Fruit fly (Drosophila melanogaster) whole organism, embryonic: ENCODE data around the gene Hpd.

Source experiments
- Atf3 ChIP-seq: fragments of 200-800 bp; sonication (Bioruptor generic); optimal IDR thresholded peaks from 3 replicates; lab custom pipeline; 2016; ENCODE audit warnings: missing biosample characterization, missing genetic modification characterization
- Blimp-1 ChIP-seq: fragments of 200-800 bp; sonication (Bioruptor generic); optimal IDR thresholded peaks from 3 replicates; lab custom pipeline; 2018; ENCODE audit warnings: missing biosample characterization, missing genetic modification characterization, mild to moderate bottlenecking, moderate library complexity, missing genetic modification reagents
- C15 ChIP-seq: fragments of 200-800 bp; sonication (Bioruptor generic); IDR thresholded peaks from 3 replicates; pipeline ENCODE4 v1.3.6; 2022; ENCODE audit warnings: missing biosample characterization, missing genetic modification characterization
- CG10267 ChIP-seq: fragments of 200-800 bp; sonication (Bioruptor generic); optimal IDR thresholded peaks from 2 replicates; lab custom pipeline; 2018; ENCODE audit warnings: missing biosample characterization, mild to moderate bottlenecking, missing genetic modification characterization, moderate library complexity
- CG11247 ChIP-seq: fragments of 200-800 bp; sonication (Bioruptor generic); IDR thresholded peaks from 2 replicates; pipeline ENCODE4 v1.3.6; 2022; ENCODE audit warnings: missing biosample characterization, missing genetic modification characterization
- CG11504 ChIP-seq: fragments of 200-800 bp; sonication (Bioruptor generic); optimal IDR thresholded peaks from 3 replicates; lab custom pipeline; 2019; ENCODE audit warnings: missing biosample characterization, mild to moderate bottlenecking, missing genetic modification characterization, moderate library complexity
- CG14441 ChIP-seq: fragments of 200-800 bp; sonication (Bioruptor generic); IDR thresholded peaks from 2 replicates; pipeline ENCODE4 v1.3.6; 2022; ENCODE audit warnings: missing biosample characterization, missing genetic modification characterization
- CG14667 ChIP-seq: fragments of 200-800 bp; sonication (Bioruptor generic); IDR thresholded peaks from 2 replicates; pipeline ENCODE4 v1.3.6; 2022; ENCODE audit warnings: missing biosample characterization, missing genetic modification characterization
- CG14710 ChIP-seq: fragments of 200-800 bp; sonication (Bioruptor generic); optimal IDR thresholded peaks from 3 replicates; lab custom pipeline; 2019; ENCODE audit warnings: missing biosample characterization, mild to moderate bottlenecking, missing genetic modification characterization, moderate library complexity
- CG15514 ChIP-seq: fragments of 200-800 bp; sonication (Bioruptor generic); optimal IDR thresholded peaks from 3 replicates; lab custom pipeline; 2017; ENCODE audit warnings: missing biosample characterization, missing genetic modification characterization, mild to moderate bottlenecking, moderate library complexity, missing genetic modification reagents
- CG1602 ChIP-seq: fragments of 200-800 bp; sonication (Bioruptor generic); optimal IDR thresholded peaks from 3 replicates; lab custom pipeline; 2016; ENCODE audit warnings: missing biosample characterization, missing genetic modification characterization
- CG1603 ChIP-seq: fragments of 200-800 bp; sonication (Bioruptor generic); optimal IDR thresholded peaks from 2 replicates; lab custom pipeline; 2019; ENCODE audit warnings: missing biosample characterization, mild to moderate bottlenecking, missing genetic modification characterization, moderate library complexity
- CG2120 ChIP-seq: fragments of 200-800 bp; sonication (Bioruptor generic); optimal IDR thresholded peaks from 3 replicates; lab custom pipeline; 2016; ENCODE audit warnings: missing biosample characterization, missing genetic modification characterization
- CG2712 ChIP-seq: fragments of 200-800 bp; optimal IDR thresholded peaks from 3 replicates; lab custom pipeline; 2019; ENCODE audit warnings: missing biosample characterization, mild to moderate bottlenecking, missing genetic modification characterization, moderate library complexity
- CG4360 ChIP-seq: fragments of 200-800 bp; sonication (Bioruptor generic); IDR thresholded peaks from 2 replicates; pipeline ENCODE4 v1.3.6; 2022; ENCODE audit warnings: missing biosample characterization, missing genetic modification characterization
- CG4617 ChIP-seq: fragments of 200-800 bp; sonication (Bioruptor generic); optimal IDR thresholded peaks from 3 replicates; lab custom pipeline; 2016; ENCODE audit warnings: missing biosample characterization, missing genetic modification characterization, borderline replicate concordance
- CG4854 ChIP-seq: fragments of 200-800 bp; sonication (Bioruptor generic); optimal IDR thresholded peaks from 2 replicates; lab custom pipeline; 2016; ENCODE audit warnings: missing biosample characterization, missing genetic modification characterization, inconsistent platforms
- CG5245 ChIP-seq: fragments of 200-800 bp; sonication (Bioruptor generic); optimal IDR thresholded peaks from 3 replicates; lab custom pipeline; 2016; ENCODE audit warnings: missing biosample characterization, missing genetic modification characterization
- CG6683 ChIP-seq: fragments of 200-800 bp; sonication (Bioruptor generic); optimal IDR thresholded peaks from 2 replicates; lab custom pipeline; 2017; ENCODE audit warnings: missing biosample characterization, mild to moderate bottlenecking, missing genetic modification characterization, missing genetic modification reagents
- CG6689 ChIP-seq: fragments of 200-800 bp; sonication (Bioruptor generic); IDR thresholded peaks from 2 replicates; pipeline ENCODE4 v1.3.6; 2022; ENCODE audit warnings: missing biosample characterization, missing genetic modification characterization
- CG7928 ChIP-seq: fragments of 200-800 bp; sonication (Bioruptor generic); optimal IDR thresholded peaks from 2 replicates; lab custom pipeline; 2017; ENCODE audit warnings: missing biosample characterization, mild to moderate bottlenecking, missing genetic modification characterization
- CG8089 ChIP-seq: fragments of 200-800 bp; sonication (Bioruptor generic); optimal IDR thresholded peaks from 3 replicates; lab custom pipeline; 2016; ENCODE audit warnings: missing biosample characterization, missing genetic modification characterization
- CG9215 ChIP-seq: fragments of 200-800 bp; sonication (Bioruptor generic); IDR thresholded peaks from 2 replicates; pipeline ENCODE4 v1.3.6; 2022; ENCODE audit warnings: missing biosample characterization, missing genetic modification characterization
- CG9797 ChIP-seq: fragments of 200-800 bp; sonication (Bioruptor generic); optimal IDR thresholded peaks from 3 replicates; lab custom pipeline; 2018; ENCODE audit warnings: missing biosample characterization, mild to moderate bottlenecking, missing genetic modification characterization
- Chrac-16 ChIP-seq: fragments of 200-800 bp; sonication (Bioruptor generic); optimal IDR thresholded peaks from 3 replicates; lab custom pipeline; 2016; ENCODE audit warnings: missing biosample characterization, missing genetic modification characterization
- D19A ChIP-seq: fragments of 200-800 bp; optimal IDR thresholded peaks from 3 replicates; lab custom pipeline; 2019; ENCODE audit warnings: missing biosample characterization, mild to moderate bottlenecking, missing genetic modification characterization, moderate library complexity
- Doc2 ChIP-seq: fragments of 200-800 bp; sonication (Bioruptor generic); IDR thresholded peaks from 2 replicates; pipeline ENCODE4 v1.3.6; 2022; ENCODE audit warnings: missing biosample characterization, missing genetic modification characterization
- Hand ChIP-seq: fragments of 200-800 bp; sonication (Bioruptor generic); optimal IDR thresholded peaks from 2 replicates; lab custom pipeline; 2017; ENCODE audit warnings: mild to moderate bottlenecking, missing biosample characterization, missing genetic modification reagents, missing genetic modification characterization
- MTF-1 ChIP-seq: fragments of 200-800 bp; sonication (Bioruptor generic); optimal IDR thresholded peaks from 2 replicates; lab custom pipeline; 2018; ENCODE audit warnings: missing biosample characterization, mild to moderate bottlenecking, missing genetic modification characterization, borderline replicate concordance
- Nf-YA ChIP-seq: fragments of 200-800 bp; sonication (Bioruptor generic); IDR thresholded peaks from 2 replicates; pipeline ENCODE4 v1.3.6; 2022; ENCODE audit warnings: missing biosample characterization, missing genetic modification characterization
- Nf-YC ChIP-seq: fragments of 200-800 bp; optimal IDR thresholded peaks from 3 replicates; lab custom pipeline; 2019; ENCODE audit warnings: missing biosample characterization, mild to moderate bottlenecking, missing genetic modification characterization, moderate library complexity
- Oli ChIP-seq: fragments of 200-800 bp; sonication (Bioruptor generic); optimal IDR thresholded peaks from 2 replicates; lab custom pipeline; 2018; ENCODE audit warnings: missing biosample characterization, mild to moderate bottlenecking, missing genetic modification characterization, moderate library complexity
- Xrp1 ChIP-seq: fragments of 200-800 bp; sonication (Bioruptor generic); IDR thresholded peaks from 2 replicates; pipeline ENCODE4 v1.3.6; 2022; ENCODE audit warnings: missing biosample characterization, missing genetic modification characterization
- az2 ChIP-seq: fragments of 200-800 bp; sonication (Bioruptor generic); optimal IDR thresholded peaks from 3 replicates; lab custom pipeline; 2016; ENCODE audit warnings: missing biosample characterization, missing genetic modification characterization
- crc ChIP-seq: fragments of 200-800 bp; sonication (Bioruptor generic); optimal IDR thresholded peaks from 2 replicates; lab custom pipeline; 2016; ENCODE audit warnings: missing biosample characterization, missing genetic modification characterization
- dan ChIP-seq: fragments of 200-800 bp; sonication (Bioruptor generic); IDR thresholded peaks from 2 replicates; pipeline ENCODE4 v1.3.6; 2022; ENCODE audit warnings: missing biosample characterization, missing genetic modification characterization
- exex ChIP-seq: fragments of 200-800 bp; sonication (Bioruptor generic); optimal IDR thresholded peaks from 4 replicates; lab custom pipeline; 2018; ENCODE audit warnings: missing biosample characterization, mild to moderate bottlenecking, missing genetic modification characterization, moderate library complexity
- gcm2 ChIP-seq: fragments of 200-800 bp; sonication (Bioruptor generic); optimal IDR thresholded peaks from 2 replicates; lab custom pipeline; 2016; ENCODE audit warnings: missing biosample characterization, missing genetic modification characterization
- gsb-n ChIP-seq: fragments of 200-800 bp; sonication (Bioruptor generic); optimal IDR thresholded peaks from 3 replicates; lab custom pipeline; 2018; ENCODE audit warnings: missing biosample characterization, mild to moderate bottlenecking, missing genetic modification characterization
- h ChIP-seq: fragments of >200 bp; optimal IDR thresholded peaks from 2 replicates; lab custom pipeline; 2017
- jigr1 ChIP-seq: fragments of 200-800 bp; sonication (Bioruptor generic); IDR thresholded peaks from 3 replicates; pipeline ENCODE4 v1.3.6; 2022; ENCODE audit warnings: missing biosample characterization, missing genetic modification characterization
- klu ChIP-seq: fragments of 200-800 bp; sonication (Bioruptor generic); IDR thresholded peaks from 2 replicates; pipeline ENCODE4 v1.3.6; 2022; ENCODE audit warnings: missing biosample characterization, missing genetic modification characterization
- kni ChIP-seq: fragments of 200-800 bp; sonication (Bioruptor generic); optimal IDR thresholded peaks from 3 replicates; lab custom pipeline; 2017; ENCODE audit warnings: mild to moderate bottlenecking, missing biosample characterization, missing genetic modification reagents, missing genetic modification characterization
- nerfin-2 ChIP-seq: fragments of 200-800 bp; sonication (Bioruptor generic); IDR thresholded peaks from 2 replicates; pipeline ENCODE4 v1.3.6; 2022; ENCODE audit warnings: missing biosample characterization, missing genetic modification characterization; ENCODE audit not compliant: partially characterized antibody
- nom ChIP-seq: fragments of 200-800 bp; sonication (Bioruptor generic); optimal IDR thresholded peaks from 2 replicates; lab custom pipeline; 2017; ENCODE audit warnings: missing biosample characterization, missing genetic modification characterization, mild to moderate bottlenecking, moderate library complexity, missing genetic modification reagents
- oc ChIP-seq: fragments of 200-800 bp; sonication (Bioruptor generic); optimal IDR thresholded peaks from 2 replicates; lab custom pipeline; 2018; ENCODE audit warnings: missing biosample characterization, mild to moderate bottlenecking, missing genetic modification characterization, moderate library complexity
- pho ChIP-seq: fragments of 200-800 bp; sonication (Bioruptor generic); optimal IDR thresholded peaks from 2 replicates; lab custom pipeline; 2016; ENCODE audit warnings: missing biosample characterization, missing genetic modification characterization
- pita ChIP-seq: fragments of 200-800 bp; sonication (Bioruptor generic); optimal IDR thresholded peaks from 2 replicates; lab custom pipeline; 2017; ENCODE audit warnings: missing biosample characterization, mild to moderate bottlenecking, missing genetic modification characterization
- row ChIP-seq: fragments of 200-800 bp; sonication (Bioruptor generic); IDR thresholded peaks from 3 replicates; pipeline ENCODE4 v1.3.6; 2022; ENCODE audit warnings: missing biosample characterization, missing genetic modification characterization
- tin ChIP-seq: fragments of 200-800 bp; sonication (Bioruptor generic); optimal IDR thresholded peaks from 3 replicates; lab custom pipeline; 2016; ENCODE audit warnings: missing biosample characterization, missing genetic modification characterization
- trem ChIP-seq: fragments of 200-800 bp; optimal IDR thresholded peaks from 3 replicates; lab custom pipeline; 2019; ENCODE audit warnings: missing biosample characterization, mild to moderate bottlenecking, missing genetic modification characterization, moderate library complexity
- zfh1 ChIP-seq: fragments of 200-800 bp; sonication (Bioruptor generic); IDR thresholded peaks from 3 replicates; pipeline ENCODE4 v1.3.6; 2022; ENCODE audit warnings: missing biosample characterization, missing genetic modification characterization

The Hpd gene

DNA sequence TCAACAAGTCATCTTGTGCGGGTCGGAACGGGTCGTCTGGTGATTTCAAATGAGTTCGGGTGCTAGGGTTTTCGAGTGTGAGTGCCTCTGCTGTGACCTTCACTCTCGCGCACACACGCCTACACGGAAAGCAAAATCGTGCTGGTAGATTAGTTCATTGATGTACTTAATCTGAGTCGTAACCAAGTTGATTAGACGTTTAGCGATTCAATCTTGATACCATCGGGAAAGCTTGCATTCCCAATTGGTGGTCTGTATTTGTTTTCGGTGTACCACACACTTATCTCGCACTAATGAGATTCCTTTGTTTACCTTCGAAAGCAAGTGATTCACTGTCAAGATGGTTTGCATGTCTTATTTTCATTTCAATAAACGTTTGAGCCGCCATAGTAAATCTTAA is 50.7 kb downstream of the Hpd start (continued):
- TF ChIP-seq CG5245 (GFP tag; lab: Kevin White, UChicago): peak; percentile 1
- no peak for TF ChIP-seq MTF-1 (GFP tag; lab: Kevin White, UChicago)
- TF ChIP-seq Nf-YC (tag; lab: Kevin White, UChicago): no peak
- peak; percentile 60; the same call in 1 of the 2 replicates for TF ChIP-seq CG14441 (GFP tag; lab: Robert Waterston, UW)
- TF ChIP-seq Atf3 (GFP tag; lab: Kevin White, UChicago): no peak
- TF ChIP-seq crc (GFP tag; lab: Kevin White, UChicago): no peak
- TF ChIP-seq CG4854 (GFP tag; lab: Kevin White, UChicago): no peak
- no peak for TF ChIP-seq CG9797 (GFP tag; lab: Kevin White, UChicago)
- TF ChIP-seq nom (GFP tag; lab: Kevin White, UChicago): no peak
- TF ChIP-seq tin: no peak
- TF ChIP-seq gcm2 (GFP tag; lab: Kevin White, UChicago): no peak
- TF ChIP-seq oc (tag; lab: Kevin White, UChicago): no peak
- TF ChIP-seq pita (GFP tag; lab: Kevin White, UChicago): no peak
- TF ChIP-seq CG7928 (GFP tag; lab: Kevin White, UChicago): no peak
- TF ChIP-seq CG1603 (tag; lab: Kevin White, UChicago): peak; percentile 47
- TF ChIP-seq CG14710 (tag; lab: Kevin White, UChicago): no peak
- TF ChIP-seq Doc2 (GFP tag; lab: Robert Waterston, UW): no peak
- peak; percentile 76 for TF ChIP-seq CG2120
- TF ChIP-seq CG4617 (GFP tag; lab: Kevin White, UChicago): no peak
- no peak for TF ChIP-seq dan (GFP tag; lab: Robert Waterston, UW)
- TF ChIP-seq Xrp1 (GFP tag; lab: Robert Waterston, UW): peak; percentile 57
- no peak for TF ChIP-seq jigr1
- no peak for TF ChIP-seq CG11247 (GFP tag; lab: Robert Waterston, UW)
- TF ChIP-seq CG11504 (tag; lab: Kevin White, UChicago): peak; percentile 43
- TF ChIP-seq gsb-n (tag; lab: Kevin White, UChicago): no peak
- no peak; the same call in 1 of the 2 replicates for TF ChIP-seq CG14667
- TF ChIP-seq zfh1: no peak
- no peak for TF ChIP-seq Blimp-1 (GFP tag; lab: Kevin White, UChicago)
- TF ChIP-seq trem (tag; lab: Kevin White, UChicago): no peak
- peak; percentile 40 for TF ChIP-seq CG15514
- no peak for TF ChIP-seq klu (GFP tag; lab: Robert Waterston, UW)
- TF ChIP-seq Chrac-16 (GFP tag; lab: Kevin White, UChicago): no peak
- TF ChIP-seq CG10267 (tag; lab: Kevin White, UChicago): no peak
- TF ChIP-seq CG6683 (GFP tag; lab: Kevin White, UChicago): no peak
- peak; percentile 12 for TF ChIP-seq CG2712 (tag; lab: Kevin White, UChicago)
- TF ChIP-seq Oli: peak; percentile 30
- TF ChIP-seq C15: no peak
- peak; percentile 37; the same call in 1 of the 2 replicates for TF ChIP-seq CG6689 (GFP tag; lab: Robert Waterston, UW)
- TF ChIP-seq row (GFP tag; lab: Robert Waterston, UW): peak; percentile 63
- no peak for TF ChIP-seq nerfin-2 (GFP tag; lab: Robert Waterston, UW)
- no peak for TF ChIP-seq CG9215 (GFP tag; lab: Robert Waterston, UW)
- TF ChIP-seq h (lab: Kevin White, UChicago): no peak
- TF ChIP-seq kni: no peak
- TF ChIP-seq pho (GFP tag; lab: Kevin White, UChicago): peak; percentile 28
- no peak for TF ChIP-seq CG1602 (GFP tag; lab: Kevin White, UChicago)
- TF ChIP-seq CG8089 (GFP tag; lab: Kevin White, UChicago): no peak
- peak; percentile 86 for TF ChIP-seq exex (tag; lab: Kevin White, UChicago)
- TF ChIP-seq Hand (GFP tag; lab: Kevin White, UChicago): no peak
- peak; percentile 24 for TF ChIP-seq az2 (GFP tag; lab: Kevin White, UChicago)
- no peak for TF ChIP-seq Nf-YA
- TF ChIP-seq CG4360 (GFP tag; lab: Robert Waterston, UW): no peak
- TF ChIP-seq D19A (tag; lab: Kevin White, UChicago): no peak
